Fruit fly (Drosophila melanogaster): ENCODE results near the gene Hmgcr.
A peak's percentile ranks its signal among the peaks of the same experiment; 100 is the strongest.

Hmgcr gene

dm6 chr3R:23729066-23729465 lies 4.1 kb upstream of the Hmgcr start (continued):
- TF ChIP-seq lmd (GFP tag; IDR thresholded peaks at IDR 0.05) (no peak), CG11504 (tag; optimal IDR thresholded peaks at IDR 0.05) (no peak), CG11696 (GFP tag; IDR thresholded peaks at IDR 0.05) (no peak), CG9797 (GFP tag; optimal IDR thresholded peaks at IDR 0.05) (no peak), CG10321 (GFP tag; IDR thresholded peaks at IDR 0.05) (no peak), luna (GFP tag; optimal IDR thresholded peaks at IDR 0.05) (no peak), z (GFP tag; IDR thresholded peaks at IDR 0.05) (no peak), ash1 (GFP tag; optimal IDR thresholded peaks at IDR 0.05) (peak; percentile 72), bsh (GFP tag; optimal IDR thresholded peaks at IDR 0.05) (peak in 1 of 2 experiments; percentile 24), CG14667 (GFP tag; IDR thresholded peaks at IDR 0.05) (no peak), CG32532 (GFP tag; IDR thresholded peaks at IDR 0.05) (no peak), fd96Cb (tag; optimal IDR thresholded peaks at IDR 0.05) (no peak), CG31388 (GFP tag; optimal IDR thresholded peaks at IDR 0.05) (no peak), CG42726 (GFP tag; IDR thresholded peaks at IDR 0.05; ENCODE audit: partially characterized antibody) (no peak), Gsc (GFP tag; IDR thresholded peaks at IDR 0.05) (no peak), CG13624 (GFP tag; optimal IDR thresholded peaks at IDR 0.05) (no peak), twi (tag; optimal IDR thresholded peaks at IDR 0.05) (peak; percentile 75), CG5953 (GFP tag; IDR thresholded peaks at IDR 0.05) (no peak), CG30431 (GFP tag; optimal IDR thresholded peaks at IDR 0.05) (no peak), CG16779 (GFP tag; IDR thresholded peaks at IDR 0.05) (no peak), Mrtf (GFP tag; IDR thresholded peaks at IDR 0.05) (no peak), Dll (GFP tag; IDR thresholded peaks at IDR 0.05; ENCODE audit: partially characterized antibody) (no peak), CG31441 (GFP tag; IDR thresholded peaks at IDR 0.05) (no peak), sens-2 (GFP tag; IDR thresholded peaks at IDR 0.05) (no peak), Hr78 (GFP tag; optimal IDR thresholded peaks at IDR 0.05) (no peak), CG7839 (tag; optimal IDR thresholded peaks at IDR 0.05) (no peak), dmrt99B (tag; optimal IDR thresholded peaks at IDR 0.05) (no peak), CG6175 (GFP tag; IDR thresholded peaks at IDR 0.05) (no peak), yki (optimal IDR thresholded peaks at IDR 0.05) (no peak), Myb (GFP tag; optimal IDR thresholded peaks at IDR 0.05) (no peak), CG3995 (GFP tag; optimal IDR thresholded peaks at IDR 0.05) (peak; percentile 16), exex (tag; optimal IDR thresholded peaks at IDR 0.05) (peak; percentile 56), CG9215 (GFP tag; IDR thresholded peaks at IDR 0.05) (no peak), CG6689 (GFP tag; IDR thresholded peaks at IDR 0.05) (no peak), CG13296 (GFP tag; optimal IDR thresholded peaks at IDR 0.05) (peak; percentile 81), CG12391 (tag; optimal IDR thresholded peaks at IDR 0.05) (no peak), tx (GFP tag; optimal IDR thresholded peaks at IDR 0.05) (no peak), CG30403 (GFP tag; optimal IDR thresholded peaks at IDR 0.05) (no peak), row (GFP tag; IDR thresholded peaks at IDR 0.05) (no peak), CG7372 (GFP tag; IDR thresholded peaks at IDR 0.05) (no peak), hkb (optimal IDR thresholded peaks at IDR 0.05) (no peak), hkb (GFP tag; IDR thresholded peaks at IDR 0.05) (peak; percentile 54; the same call in 1 of the 2 replicates), Hsf (GFP tag; optimal IDR thresholded peaks at IDR 0.05) (no peak), CG5180 (GFP tag; optimal IDR thresholded peaks at IDR 0.05) (peak; percentile 3), CG2116 (GFP tag; optimal IDR thresholded peaks at IDR 0.05) (peak; percentile 2), CG10462 (GFP tag; optimal IDR thresholded peaks at IDR 0.05) (no peak), CG7928 (GFP tag; optimal IDR thresholded peaks at IDR 0.05) (no peak), CG17361 (GFP tag; IDR thresholded peaks at IDR 0.05) (no peak), CG13287 (GFP tag; IDR thresholded peaks at IDR 0.05; ENCODE audit: partially characterized antibody) (no peak), CG12236 (GFP tag; optimal IDR thresholded peaks at IDR 0.05) (no peak), az2 (GFP tag; optimal IDR thresholded peaks at IDR 0.05) (no peak), nau (GFP tag; optimal IDR thresholded peaks at IDR 0.05) (peak; percentile 38), Lpt (GFP tag; optimal IDR thresholded peaks at IDR 0.05) (no peak)
